Worm (Caenorhabditis elegans) whole organism, L3 larva: ENCODE data around the gene hum-4.

Experiments
- ceh-9 ChIP-seq: sonication (generic microtip); optimal IDR thresholded peaks from 2 replicates; lab custom pipeline; 2018; ENCODE audit warnings: missing biosample characterization, missing genetic modification characterization
- egl-27 ChIP-seq: sonication (generic microtip); optimal IDR thresholded peaks from 4 replicates; lab custom pipeline; 2017; ENCODE audit warnings: missing biosample characterization, missing genetic modification reagents, missing genetic modification characterization
- nhr-237 ChIP-seq: fragments of 150-350 bp; optimal IDR thresholded peaks from 2 replicates; lab custom pipeline; 2014; ENCODE audit warnings: missing biosample characterization, missing genetic modification characterization
- nhr-25 ChIP-seq: sonication (generic microtip); optimal IDR thresholded peaks from 2 replicates; lab custom pipeline; 2017; ENCODE audit warnings: missing biosample characterization, missing genetic modification characterization
- tbx-2 ChIP-seq: sonication (generic microtip); optimal IDR thresholded peaks from 2 replicates; lab custom pipeline; 2016; ENCODE audit warnings: mild to moderate bottlenecking, missing genetic modification characterization, missing compliant biosample characterization
- ztf-4 ChIP-seq: fragments of 150-350 bp; optimal IDR thresholded peaks from 2 replicates; lab custom pipeline; 2014; ENCODE audit warnings: missing biosample characterization, missing genetic modification characterization

hum-4 gene

DNA sequence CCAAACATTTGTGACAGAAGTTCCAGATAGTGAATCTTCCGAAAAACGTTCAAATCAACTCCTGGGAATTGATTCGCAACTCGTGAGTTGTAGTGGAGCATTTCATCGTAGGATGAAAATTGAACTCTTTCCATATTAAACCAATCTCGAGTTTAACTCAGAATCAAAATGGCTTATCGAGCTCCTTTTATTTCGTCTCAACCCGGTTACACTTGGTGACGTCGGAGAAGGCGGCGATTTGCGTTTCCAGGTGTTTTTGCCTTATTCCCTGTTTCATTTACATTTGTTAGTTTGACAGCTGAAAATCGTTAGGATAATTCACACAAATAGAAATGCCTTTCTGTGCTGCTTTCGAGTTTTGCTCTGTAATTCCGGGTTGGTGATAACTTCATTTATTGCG is 57.9 kb downstream of the hum-4 start, which contains the start of gene F42E11.3:
F42E11.3 (minus strand) TSS at position 101 of the 400 bp plus-strand sequence.
- no peak for TF ChIP-seq egl-27
- TF ChIP-seq tbx-2 = no peak
- TF ChIP-seq nhr-237 = no peak
- no peak for TF ChIP-seq nhr-25 (tag; lab: Kevin White, UChicago)
- TF ChIP-seq ztf-4 (tag; lab: Kevin White, UChicago) = no peak
- no peak for TF ChIP-seq ceh-9 (tag; lab: Kevin White, UChicago)
